Worm (Caenorhabditis elegans): Measurements from ENCODE around the gene mfsd-6.

- no peak for TF ChIP-seq ama-1 (optimal IDR thresholded peaks at IDR 0.05)
- TF ChIP-seq ama-1 (GFP tag; optimal IDR thresholded peaks at IDR 0.05), result no peak
- TF ChIP-seq let-526 (GFP tag; IDR thresholded peaks at IDR 0.05), result no peak
- no peak for TF ChIP-seq B0035.1 (tag; optimal IDR thresholded peaks at IDR 0.05)
- TF ChIP-seq repo-1 (tag; optimal IDR thresholded peaks at IDR 0.05), result no peak
- TF ChIP-seq ceh-100 (GFP tag; IDR thresholded peaks at IDR 0.05), result no peak
- TF ChIP-seq him-1 (tag; optimal IDR thresholded peaks at IDR 0.05), result no peak
- no peak for TF ChIP-seq bed-1 (GFP tag; IDR thresholded peaks at IDR 0.05)
- no peak for TF ChIP-seq F49E8.2 (tag; optimal IDR thresholded peaks at IDR 0.05; ENCODE audit: insufficient read depth)
Observed at ce11 chrIII:7553693-7554226, 25.5 kb downstream of the mfsd-6 start.

Measured in whole organism, young adult.